Worm (Caenorhabditis elegans) whole organism, L4 larva: ENCODE measurements around the gene C05A2.4.

Experiments
- lin-39 ChIP-seq: fragments of 150-350 bp; optimal IDR thresholded peaks from 2 replicates; lab custom pipeline; 2014; ENCODE audit warnings: missing biosample characterization, missing genetic modification reagents, missing genetic modification characterization
- mdt-29 ChIP-seq: fragments of 200-800 bp; sonication (Bioruptor generic); IDR thresholded peaks from 2 replicates; pipeline ENCODE4 v1.3.6; 2022; ENCODE audit warnings: missing genetic modification reagents, missing genetic modification characterization, missing compliant biosample characterization
- nhr-237 ChIP-seq: sonication (generic microtip); optimal IDR thresholded peaks from 2 replicates; lab custom pipeline; 2017; ENCODE audit warnings: missing biosample characterization, missing genetic modification characterization
- snpc-4 ChIP-seq: fragments of 150-350 bp; optimal IDR thresholded peaks from 2 replicates; lab custom pipeline; 2014; ENCODE audit warnings: missing biosample characterization, missing genetic modification characterization
- ztf-11 ChIP-seq: fragments of 150-350 bp; optimal IDR thresholded peaks from 2 replicates; lab custom pipeline; 2014; ENCODE audit warnings: missing biosample characterization, missing genetic modification characterization

- TF ChIP-seq mdt-29 (GFP tag; lab: Robert Waterston, UW) (no peak), snpc-4 (no peak), ztf-11 (no peak), lin-39 (tag; lab: Kevin White, UChicago) (no peak), nhr-237 (tag; lab: Kevin White, UChicago) (no peak)
Measured at ce11 chrV:10712608-10712900, 17.3 kb downstream of the C05A2.4 start.
